Fruit fly (Drosophila melanogaster): ENCODE results near the gene CG6138.
A peak's percentile ranks its signal among the peaks of the same experiment; 100 is the strongest.

dm6 chr2L:10616767-10617166, 49.7 kb downstream of the CG6138 start:
- no peak for TF ChIP-seq CG31388 (GFP tag; optimal IDR thresholded peaks at IDR 0.05)
- TF ChIP-seq MBD-R2 (GFP tag; IDR thresholded peaks at IDR 0.05) = peak; percentile 29; the same call in 1 of the 2 replicates
- TF ChIP-seq Oaz (GFP tag; IDR thresholded peaks at IDR 0.05) = peak; percentile 47; the same call in 1 of the 2 replicates
- TF ChIP-seq CG12744 (GFP tag; optimal IDR thresholded peaks at IDR 0.05) = no peak
- no peak for TF ChIP-seq BEAF-32 (GFP tag; optimal IDR thresholded peaks at IDR 0.05)
- peak; percentile 80 for TF ChIP-seq nmo (GFP tag; optimal IDR thresholded peaks at IDR 0.05)
- peak; percentile 81 for TF ChIP-seq phol (tag; optimal IDR thresholded peaks at IDR 0.05)
- TF ChIP-seq CG16779 (GFP tag; IDR thresholded peaks at IDR 0.05) = no peak

Measured in whole organism, embryonic.